Worm (Caenorhabditis elegans) whole organism, mixed stage, embryonic: ENCODE measurements around the gene R10E4.11.

ENCODE experiments used
- M03D4.4 ChIP-seq: sonication (generic microtip); optimal IDR thresholded peaks from 2 replicates; lab custom pipeline; 2017; ENCODE audit warnings: mild to moderate bottlenecking, missing genetic modification characterization, missing compliant biosample characterization
- blmp-1 ChIP-seq: fragments of 150-350 bp; optimal IDR thresholded peaks from 2 replicates; lab custom pipeline; 2014; ENCODE audit warnings: missing biosample characterization, missing genetic modification characterization
- ceh-83 ChIP-seq: fragments of 200-800 bp; sonication (Bioruptor generic); optimal IDR thresholded peaks from 2 replicates; lab custom pipeline; 2018; ENCODE audit warnings: mild to moderate bottlenecking, missing genetic modification characterization, missing compliant biosample characterization
- ces-1 ChIP-seq: fragments of 150-350 bp; optimal IDR thresholded peaks from 2 replicates; lab custom pipeline; 2014; ENCODE audit warnings: missing biosample characterization, missing genetic modification reagents, missing genetic modification characterization
- cnd-1 ChIP-seq: fragments of 200-800 bp; sonication (Bioruptor generic); optimal IDR thresholded peaks from 2 replicates; lab custom pipeline; 2018; ENCODE audit warnings: mild to moderate bottlenecking, missing genetic modification characterization, missing compliant biosample characterization
- elt-1 ChIP-seq: sonication (generic microtip); optimal IDR thresholded peaks from 2 replicates; lab custom pipeline; 2017; ENCODE audit warnings: missing genetic modification characterization, mild to moderate bottlenecking, missing compliant biosample characterization, antibody characterized with exemption, moderate library complexity, borderline replicate concordance; ENCODE audit not compliant: insufficient read depth
- elt-3 ChIP-seq: fragments of 150-350 bp; optimal IDR thresholded peaks from 2 replicates; lab custom pipeline; 2014; ENCODE audit warnings: missing biosample characterization, missing genetic modification characterization
- flh-1 ChIP-seq: fragments of 200-800 bp; sonication (Bioruptor generic); optimal IDR thresholded peaks from 2 replicates; lab custom pipeline; 2018; ENCODE audit warnings: mild to moderate bottlenecking, missing genetic modification characterization, moderate library complexity, missing compliant biosample characterization
- ham-2 ChIP-seq: fragments of 200-800 bp; sonication (Bioruptor generic); optimal IDR thresholded peaks from 2 replicates; lab custom pipeline; 2018; ENCODE audit warnings: mild to moderate bottlenecking, missing genetic modification characterization, missing compliant biosample characterization
- lin-13 ChIP-seq: fragments of 150-350 bp; optimal IDR thresholded peaks from 2 replicates; lab custom pipeline; 2014; ENCODE audit warnings: missing biosample characterization, missing genetic modification characterization
- lin-32 ChIP-seq: fragments of 200-800 bp; sonication (Bioruptor generic); optimal IDR thresholded peaks from 2 replicates; lab custom pipeline; 2018; ENCODE audit warnings: mild to moderate bottlenecking, missing genetic modification characterization, missing compliant biosample characterization
- mab-5 ChIP-seq: fragments of 150-350 bp; optimal IDR thresholded peaks from 2 replicates; lab custom pipeline; 2014; ENCODE audit warnings: missing biosample characterization, missing genetic modification characterization
- mep-1 ChIP-seq: fragments of 150-350 bp; optimal IDR thresholded peaks from 2 replicates; lab custom pipeline; 2017; ENCODE audit warnings: missing biosample characterization, missing genetic modification reagents, missing genetic modification characterization, inconsistent platforms
- mls-2 ChIP-seq: sonication (generic microtip); optimal IDR thresholded peaks from 2 replicates; lab custom pipeline; 2016; ENCODE audit warnings: mild to moderate bottlenecking, missing genetic modification characterization, moderate library complexity, missing compliant biosample characterization
- nhr-12 ChIP-seq: fragments of 150-350 bp; optimal IDR thresholded peaks from 2 replicates; lab custom pipeline; 2014; ENCODE audit warnings: missing biosample characterization, missing genetic modification characterization
- nhr-2 ChIP-seq: fragments of 150-350 bp; optimal IDR thresholded peaks from 2 replicates; lab custom pipeline; 2014; ENCODE audit warnings: missing biosample characterization, missing genetic modification characterization
- nhr-28 ChIP-seq: fragments of 150-350 bp; optimal IDR thresholded peaks from 2 replicates; lab custom pipeline; 2014; ENCODE audit warnings: missing biosample characterization, missing genetic modification characterization
- nhr-76 ChIP-seq: sonication (generic microtip); optimal IDR thresholded peaks from 2 replicates; lab custom pipeline; 2017; ENCODE audit warnings: missing biosample characterization, missing genetic modification characterization
- sem-2 ChIP-seq: fragments of 200-800 bp; sonication (Bioruptor generic); optimal IDR thresholded peaks from 2 replicates; lab custom pipeline; 2018; ENCODE audit warnings: mild to moderate bottlenecking, missing genetic modification characterization, missing compliant biosample characterization
- snpc-4 ChIP-seq: fragments of 150-350 bp; optimal IDR thresholded peaks from 2 replicates; lab custom pipeline; 2014; ENCODE audit warnings: missing biosample characterization, missing genetic modification characterization
- unc-39 ChIP-seq: fragments of 150-350 bp; optimal IDR thresholded peaks from 2 replicates; lab custom pipeline; 2014; ENCODE audit warnings: missing biosample characterization, missing genetic modification characterization
- unc-62 ChIP-seq: fragments of 150-350 bp; optimal IDR thresholded peaks from 2 replicates; lab custom pipeline; 2014; ENCODE audit warnings: missing biosample characterization, missing genetic modification reagents, missing genetic modification characterization
- ztf-11 ChIP-seq: fragments of 150-350 bp; optimal IDR thresholded peaks from 2 replicates; lab custom pipeline; 2014; ENCODE audit warnings: missing biosample characterization, missing genetic modification characterization

Gene R10E4.11

ce11 chrIII:4263048-4263447, 37.8 kb downstream of the R10E4.11 start, which contains the start of gene T08A11.1:
TSS of gene T08A11.1 (minus strand) at chrIII:4263148.
- TF ChIP-seq ztf-11, result no peak
- no peak for TF ChIP-seq nhr-2 (tag; lab: Kevin White, UChicago)
- no peak for TF ChIP-seq M03D4.4
- no peak for TF ChIP-seq cnd-1 (tag; lab: Kevin White, UChicago)
- TF ChIP-seq ceh-83 (GFP tag; lab: Kevin White, UChicago), result no peak
- TF ChIP-seq elt-1, result no peak
- TF ChIP-seq nhr-76 (tag; lab: Kevin White, UChicago), result no peak
- no peak for TF ChIP-seq elt-3 (tag; lab: Kevin White, UChicago)
- no peak for TF ChIP-seq mep-1 (tag; lab: Kevin White, UChicago)
- no peak for TF ChIP-seq unc-39 (tag; lab: Kevin White, UChicago)
- no peak for TF ChIP-seq snpc-4
- TF ChIP-seq flh-1 (GFP tag; lab: Kevin White, UChicago), result no peak
- TF ChIP-seq mab-5, result no peak
- TF ChIP-seq blmp-1 (tag; lab: Kevin White, UChicago), result no peak
- TF ChIP-seq nhr-28 (tag; lab: Kevin White, UChicago), result no peak
- no peak for TF ChIP-seq ces-1 (GFP tag; lab: Kevin White, UChicago)
- TF ChIP-seq, all 35 proteins: peak for 0

ce11 chrIII:4257896-4258295, 42.9 kb downstream of the R10E4.11 start:
- TF ChIP-seq lin-13 (tag; lab: Kevin White, UChicago) (no peak), nhr-12 (no peak), lin-32 (GFP tag; lab: Kevin White, UChicago) (no peak), ham-2 (GFP tag; lab: Kevin White, UChicago) (no peak), blmp-1 (tag; lab: Kevin White, UChicago) (no peak), nhr-76 (tag; lab: Kevin White, UChicago) (no peak), M03D4.4 (no peak), mep-1 (tag; lab: Kevin White, UChicago) (no peak), snpc-4 (no peak), ces-1 (GFP tag; lab: Kevin White, UChicago) (no peak), nhr-2 (tag; lab: Kevin White, UChicago) (no peak), elt-3 (tag; lab: Kevin White, UChicago) (no peak)

- TF ChIP-seq sem-2 (GFP tag; lab: Kevin White, UChicago) (no peak), mab-5 (no peak), unc-62 (GFP tag; lab: Kevin White, UChicago) (no peak), mls-2 (no peak), nhr-2 (tag; lab: Kevin White, UChicago) (no peak), flh-1 (GFP tag; lab: Kevin White, UChicago) (no peak), blmp-1 (tag; lab: Kevin White, UChicago) (no peak)
Observed at ce11 chrIII:4247571-4247970, 53.3 kb downstream of the R10E4.11 start, which contains the start of gene Y44F5A.1. TSS of gene Y44F5A.1 (minus strand) at chrIII:4247671.
